Worm (Caenorhabditis elegans) whole organism, midembryonic: ENCODE measurements around the gene cwf-19L1.
A peak's percentile ranks its signal among the peaks of the same experiment; 100 is the strongest.

Experiments
- T22C8.4 ChIP-seq: fragments of 200-800 bp; sonication (Bioruptor generic); IDR thresholded peaks from 2 replicates; pipeline ENCODE4 v1.3.6; 2022; ENCODE audit warnings: missing genetic modification characterization, missing compliant biosample characterization
- cog-1 ChIP-seq: sonication (generic microtip); optimal IDR thresholded peaks from 2 replicates; lab custom pipeline; 2016; ENCODE audit warnings: missing genetic modification characterization, missing compliant biosample characterization
- flt-1 ChIP-seq: fragments of 200-800 bp; sonication (Bioruptor generic); IDR thresholded peaks from 2 replicates; pipeline ENCODE4 v1.3.6; 2022; ENCODE audit warnings: missing genetic modification characterization, missing compliant biosample characterization
- klf-2 ChIP-seq: fragments of 200-800 bp; sonication (Bioruptor generic); conservative IDR thresholded peaks from 2 replicates; pipeline ENCODE4 v1.3.6; 2022; ENCODE audit warnings: missing genetic modification reagents, missing genetic modification characterization, missing compliant biosample characterization
- med-1 ChIP-seq: sonication (generic microtip); optimal IDR thresholded peaks from 2 replicates; lab custom pipeline; 2017; ENCODE audit warnings: missing genetic modification characterization, mild to moderate bottlenecking, missing compliant biosample characterization, antibody characterized with exemption, missing genetic modification reagents; ENCODE audit not compliant: insufficient read depth
- ref-1 ChIP-seq: fragments of 200-800 bp; sonication (Bioruptor generic); conservative IDR thresholded peaks from 2 replicates; pipeline ENCODE4 v1.3.6; 2022; ENCODE audit warnings: missing genetic modification reagents, missing genetic modification characterization, missing compliant biosample characterization
- tab-1 ChIP-seq: fragments of 200-800 bp; sonication (Bioruptor generic); IDR thresholded peaks from 2 replicates; pipeline ENCODE4 v1.3.6; 2022; ENCODE audit warnings: missing genetic modification characterization, missing compliant biosample characterization
- ztf-23 ChIP-seq: fragments of 200-800 bp; sonication (Bioruptor generic); IDR thresholded peaks from 2 replicates; pipeline ENCODE4 v1.3.6; 2022; ENCODE audit warnings: missing genetic modification reagents, missing genetic modification characterization, missing compliant biosample characterization
- ztf-29 ChIP-seq: fragments of 200-800 bp; sonication (Bioruptor generic); IDR thresholded peaks from 2 replicates; pipeline ENCODE4 v1.3.6; 2022; ENCODE audit warnings: missing genetic modification reagents, missing genetic modification characterization, missing compliant biosample characterization

Gene cwf-19L1

DNA sequence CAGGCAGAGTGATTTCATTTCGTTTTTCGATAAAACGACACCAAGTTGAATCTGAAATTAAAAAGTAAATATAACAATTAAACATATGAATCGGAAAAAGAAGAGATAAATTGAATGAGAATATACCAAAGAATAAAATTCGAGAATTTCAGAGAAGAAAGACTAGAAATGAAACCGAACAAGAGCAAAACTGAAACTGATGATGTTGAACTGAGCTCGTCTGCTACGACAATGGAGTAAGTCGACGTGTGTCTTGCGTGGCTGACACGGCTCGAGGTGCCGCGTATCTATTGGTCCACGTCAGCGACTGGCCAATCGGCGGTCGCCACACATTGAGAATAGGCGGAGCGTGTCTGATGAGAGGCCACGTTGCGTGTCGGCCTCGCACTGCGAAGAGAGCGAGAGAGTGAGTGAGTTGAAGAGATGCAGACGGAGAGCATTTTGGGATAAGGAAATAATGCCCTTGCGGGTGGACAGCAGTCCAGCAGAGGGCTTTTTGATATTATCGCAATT is 7.1 kb upstream of the cwf-19L1 start, which contains the start of gene crt-1:
crt-1 (minus strand) TSS at position 51 of the 513 bp plus-strand sequence.
- TF ChIP-seq flt-1 (GFP tag; lab: Robert Waterston, UW) (peak; percentile 61), ref-1 (GFP tag; lab: Robert Waterston, UW) (no peak), cog-1 (tag; lab: Kevin White, UChicago) (peak; percentile 79)

DNA sequence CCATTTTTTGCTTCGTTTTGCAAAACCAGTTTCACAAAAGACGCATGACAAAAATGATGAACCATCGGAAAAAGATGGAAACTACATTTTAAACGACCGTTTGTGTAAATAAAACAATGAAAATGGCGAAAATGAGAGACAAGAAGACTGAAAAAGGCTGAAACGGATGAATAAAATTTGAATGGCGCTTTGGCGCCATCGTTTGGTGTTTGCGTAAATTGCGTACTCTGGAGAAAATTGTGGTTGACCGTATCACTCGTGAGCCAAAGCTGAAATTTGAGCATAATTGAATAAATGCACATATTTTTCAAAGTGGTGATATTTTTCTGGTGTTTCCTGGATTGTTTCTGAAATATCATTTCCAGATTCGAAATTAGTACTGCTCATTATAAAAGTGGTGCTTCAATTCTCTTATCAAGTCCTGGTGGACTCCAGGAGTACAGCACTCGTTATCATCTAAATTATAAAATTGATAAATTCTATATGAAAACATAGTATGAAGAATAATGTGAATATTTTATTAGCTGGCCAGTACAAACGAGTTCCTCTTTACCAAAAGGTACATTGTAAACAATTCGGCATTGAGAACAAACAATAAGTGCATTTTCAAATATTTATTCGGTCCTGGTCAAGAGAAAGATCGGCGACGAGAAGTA is 6.3 kb upstream of the cwf-19L1 start:
- TF ChIP-seq ztf-29 (no peak), flt-1 (GFP tag; lab: Robert Waterston, UW) (no peak), cog-1 (tag; lab: Kevin White, UChicago) (no peak), med-1 (GFP tag; lab: Kevin White, UChicago) (no peak), ztf-23 (GFP tag; lab: Robert Waterston, UW) (no peak), T22C8.4 (GFP tag; lab: Robert Waterston, UW) (no peak), klf-2 (GFP tag; lab: Robert Waterston, UW) (no peak), ref-1 (GFP tag; lab: Robert Waterston, UW) (no peak), tab-1 (GFP tag; lab: Robert Waterston, UW) (no peak)

DNA sequence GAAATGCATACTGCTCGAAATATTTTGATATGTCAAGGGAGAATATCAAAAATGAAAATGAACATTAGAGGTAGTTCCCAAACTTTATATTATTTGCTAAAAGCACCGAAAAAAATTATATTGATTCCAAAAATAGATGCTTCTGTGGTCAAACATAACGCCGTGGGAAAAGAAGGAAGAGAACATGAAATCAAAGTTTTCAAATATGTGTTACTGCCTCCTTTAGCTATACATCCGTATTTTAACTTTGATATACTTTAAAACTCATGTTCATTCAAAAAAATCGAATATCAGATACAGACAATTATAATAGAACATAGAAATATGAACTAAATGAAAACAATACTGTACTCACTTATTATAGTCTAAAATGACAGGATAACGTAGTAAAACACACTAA is 4.2 kb upstream of the cwf-19L1 start, which contains the start of gene Y38A10A.11:
Y38A10A.11 (minus strand) TSS at position 101 of the 400 bp plus-strand sequence.
- TF ChIP-seq ztf-23 (GFP tag; lab: Robert Waterston, UW) (no peak), med-1 (GFP tag; lab: Kevin White, UChicago) (no peak), ref-1 (GFP tag; lab: Robert Waterston, UW) (no peak), klf-2 (GFP tag; lab: Robert Waterston, UW) (no peak), tab-1 (GFP tag; lab: Robert Waterston, UW) (no peak), cog-1 (tag; lab: Kevin White, UChicago) (no peak), T22C8.4 (GFP tag; lab: Robert Waterston, UW) (no peak), ztf-29 (no peak), flt-1 (GFP tag; lab: Robert Waterston, UW) (no peak)

DNA sequence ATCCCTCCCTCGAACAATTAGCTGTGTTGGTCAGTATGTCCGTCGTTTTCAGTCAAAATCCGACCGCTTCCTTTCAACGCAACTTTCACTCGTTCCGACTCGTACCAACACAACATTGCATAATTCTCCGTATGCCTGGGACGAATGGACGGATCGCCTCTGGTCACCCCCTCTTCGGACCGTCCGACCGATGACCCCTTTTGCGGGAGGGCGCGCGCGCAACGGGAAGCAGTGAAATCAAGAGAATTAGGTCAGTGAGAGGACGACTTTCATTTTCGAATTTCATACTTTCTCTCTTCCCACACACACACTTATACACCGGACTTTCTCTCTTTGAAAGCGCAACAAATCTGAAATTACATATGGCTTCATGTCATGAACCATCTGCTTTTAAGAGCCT is 2.3 kb upstream of the cwf-19L1 start, which contains the start of gene atf-8:
atf-8 (plus strand) TSS at position 234 of the 400 bp plus-strand sequence.
- TF ChIP-seq ztf-29: no peak
- no peak for TF ChIP-seq ref-1 (GFP tag; lab: Robert Waterston, UW)
- TF ChIP-seq tab-1 (GFP tag; lab: Robert Waterston, UW): no peak
- TF ChIP-seq klf-2 (GFP tag; lab: Robert Waterston, UW): no peak
- no peak for TF ChIP-seq med-1 (GFP tag; lab: Kevin White, UChicago)
- no peak for TF ChIP-seq T22C8.4 (GFP tag; lab: Robert Waterston, UW)
- TF ChIP-seq cog-1 (tag; lab: Kevin White, UChicago): no peak
- no peak for TF ChIP-seq ztf-23 (GFP tag; lab: Robert Waterston, UW)
- TF ChIP-seq flt-1 (GFP tag; lab: Robert Waterston, UW): no peak

DNA sequence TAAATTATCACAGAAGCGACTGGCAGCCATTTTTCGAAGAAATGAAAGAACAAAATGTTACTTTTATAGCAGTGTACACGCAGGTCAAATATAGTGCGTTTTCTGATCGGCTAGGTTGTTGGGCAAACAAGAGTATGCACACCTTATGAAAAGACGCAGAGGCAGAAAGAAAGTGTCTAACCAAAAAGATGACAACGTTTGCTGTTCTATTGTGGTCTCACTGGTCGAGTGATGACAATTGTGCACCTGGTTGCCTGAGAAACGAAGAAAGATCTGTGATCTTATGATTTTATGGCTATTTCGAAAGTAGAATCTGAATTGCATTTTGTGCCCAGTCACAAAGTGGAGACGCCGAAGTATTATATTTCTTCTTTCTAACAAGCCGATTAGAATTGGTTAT is 2.9 kb downstream of the cwf-19L1 start, which contains the start of gene F17A9.4:
F17A9.4 (minus strand) TSS at position 97 of the 400 bp plus-strand sequence.
- TF ChIP-seq cog-1 (tag; lab: Kevin White, UChicago) (no peak), med-1 (GFP tag; lab: Kevin White, UChicago) (no peak), ztf-29 (no peak), tab-1 (GFP tag; lab: Robert Waterston, UW) (no peak), ref-1 (GFP tag; lab: Robert Waterston, UW) (no peak), T22C8.4 (GFP tag; lab: Robert Waterston, UW) (no peak), flt-1 (GFP tag; lab: Robert Waterston, UW) (no peak), ztf-23 (GFP tag; lab: Robert Waterston, UW) (no peak), klf-2 (GFP tag; lab: Robert Waterston, UW) (no peak)

DNA sequence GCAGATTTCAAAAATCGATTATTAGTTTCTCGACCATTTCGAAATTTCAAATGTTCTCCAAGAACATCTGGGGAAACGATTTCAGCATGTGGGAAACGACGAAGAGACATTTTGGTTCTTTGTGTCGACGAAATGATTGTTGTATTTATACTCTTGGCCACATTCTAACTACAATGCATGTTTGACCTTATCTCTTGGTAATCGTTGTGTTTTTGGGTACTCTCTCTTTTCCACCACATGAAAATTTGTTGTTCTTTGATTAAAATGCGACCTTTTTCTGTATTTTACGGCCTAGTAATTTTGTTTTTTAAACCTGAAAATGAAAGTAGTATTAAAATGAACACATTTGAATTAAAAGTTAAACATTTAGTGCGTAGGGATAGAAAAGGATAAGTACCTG is 5.2 kb downstream of the cwf-19L1 start, which contains the start of gene F17A9.5:
F17A9.5 (minus strand) TSS at position 175 of the 400 bp plus-strand sequence.
- TF ChIP-seq med-1 (GFP tag; lab: Kevin White, UChicago): no peak
- no peak for TF ChIP-seq T22C8.4 (GFP tag; lab: Robert Waterston, UW)
- no peak for TF ChIP-seq flt-1 (GFP tag; lab: Robert Waterston, UW)
- TF ChIP-seq ref-1 (GFP tag; lab: Robert Waterston, UW): no peak
- no peak for TF ChIP-seq klf-2 (GFP tag; lab: Robert Waterston, UW)
- TF ChIP-seq ztf-23 (GFP tag; lab: Robert Waterston, UW): no peak
- TF ChIP-seq tab-1 (GFP tag; lab: Robert Waterston, UW): no peak
- no peak for TF ChIP-seq cog-1 (tag; lab: Kevin White, UChicago)
- TF ChIP-seq ztf-29: no peak

DNA sequence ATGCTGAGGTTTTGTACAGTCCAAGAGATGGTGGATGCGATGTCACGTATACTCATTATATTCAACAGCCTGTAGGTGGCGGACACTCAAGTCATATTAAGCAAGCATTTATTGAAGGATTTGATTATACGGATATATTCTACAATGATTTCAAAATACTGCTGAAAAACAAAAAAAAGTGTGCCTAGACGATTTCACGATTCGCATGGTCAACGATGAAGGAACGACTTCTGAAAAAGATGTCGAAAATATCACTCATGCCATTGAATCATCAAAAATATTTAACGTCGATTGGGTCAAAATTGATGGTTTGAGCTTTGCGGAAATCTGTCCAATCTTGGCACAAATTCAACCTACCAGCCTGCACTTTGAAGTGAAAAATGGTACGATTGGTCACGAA is 9.4 kb downstream of the cwf-19L1 start:
- TF ChIP-seq ref-1 (GFP tag; lab: Robert Waterston, UW) (no peak), tab-1 (GFP tag; lab: Robert Waterston, UW) (no peak), flt-1 (GFP tag; lab: Robert Waterston, UW) (no peak), med-1 (GFP tag; lab: Kevin White, UChicago) (no peak), klf-2 (GFP tag; lab: Robert Waterston, UW) (no peak), cog-1 (tag; lab: Kevin White, UChicago) (no peak)

DNA sequence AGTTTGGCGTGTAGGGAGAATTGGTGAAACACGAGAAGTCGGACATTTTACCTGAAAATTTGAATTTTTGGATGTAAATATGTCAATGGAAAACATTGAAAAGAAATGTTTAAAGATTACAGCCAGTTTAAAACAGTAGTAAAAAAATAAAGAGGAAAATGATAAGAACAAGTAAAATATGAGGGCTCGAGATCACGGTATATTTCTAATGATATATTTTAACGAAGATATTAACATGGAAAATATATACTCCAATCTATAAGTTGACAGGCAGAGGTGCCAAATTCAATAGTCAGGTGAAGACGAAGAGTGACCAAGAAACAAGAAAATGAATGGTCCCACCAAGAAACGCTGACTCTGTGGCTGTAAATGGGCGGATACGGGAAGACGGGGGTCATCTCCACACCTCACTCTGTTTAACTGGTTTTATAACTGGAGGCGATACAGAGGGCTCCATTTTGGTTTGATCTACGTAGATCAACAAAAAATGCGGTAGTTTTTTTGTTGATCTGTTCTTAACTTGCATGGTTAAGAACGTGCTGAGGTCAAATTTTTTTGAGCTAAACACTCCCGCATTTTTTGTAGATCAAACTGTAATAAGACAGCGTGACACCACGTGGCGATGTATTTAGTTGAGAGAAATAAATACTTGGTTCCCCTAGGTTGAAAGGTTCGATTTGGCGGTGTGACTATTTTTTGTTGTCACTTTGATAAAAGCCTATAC is 12.7 kb downstream of the cwf-19L1 start, which contains the start of gene ceh-49:
ceh-49 (minus strand) TSS at position 51 of the 724 bp plus-strand sequence.
- TF ChIP-seq klf-2 (GFP tag; lab: Robert Waterston, UW): no peak
- no peak for TF ChIP-seq med-1 (GFP tag; lab: Kevin White, UChicago)
- no peak for TF ChIP-seq tab-1 (GFP tag; lab: Robert Waterston, UW)
- no peak for TF ChIP-seq ztf-23 (GFP tag; lab: Robert Waterston, UW)
- no peak for TF ChIP-seq flt-1 (GFP tag; lab: Robert Waterston, UW)
- no peak for TF ChIP-seq cog-1 (tag; lab: Kevin White, UChicago)
- no peak for TF ChIP-seq T22C8.4 (GFP tag; lab: Robert Waterston, UW)
- no peak for TF ChIP-seq ref-1 (GFP tag; lab: Robert Waterston, UW)
- no peak for TF ChIP-seq ztf-29
